Worm (Caenorhabditis elegans) whole organism, L1 larva: Measurements from ENCODE around the gene tbc-14.

Experiments used
- ama-1 ChIP-seq: fragments of 150-350 bp; optimal IDR thresholded peaks from 2 replicates; lab custom pipeline; 2014
- ceh-63 ChIP-seq: fragments of 200-800 bp; sonication (Bioruptor generic); optimal IDR thresholded peaks from 2 replicates; lab custom pipeline; 2018; ENCODE audit warnings: mild to moderate bottlenecking, missing genetic modification characterization, missing compliant biosample characterization
- efl-3 ChIP-seq: fragments of 200-800 bp; sonication (Bioruptor generic); optimal IDR thresholded peaks from 2 replicates; lab custom pipeline; 2018; ENCODE audit warnings: mild to moderate bottlenecking, missing genetic modification characterization, missing compliant biosample characterization
- irx-1 ChIP-seq: sonication (generic microtip); optimal IDR thresholded peaks from 2 replicates; lab custom pipeline; 2016; ENCODE audit warnings: missing genetic modification characterization, missing compliant biosample characterization
- lin-39 ChIP-seq: fragments of 150-350 bp; optimal IDR thresholded peaks from 2 replicates; lab custom pipeline; 2014; ENCODE audit warnings: missing biosample characterization, missing genetic modification reagents, missing genetic modification characterization
- mdl-1 ChIP-seq, 2 experiments: fragments of 150-350 bp; optimal IDR thresholded peaks; 2 replicates each; lab custom pipeline; 2014 to 2017; ENCODE audit warnings: missing biosample characterization in 2 of 2, missing genetic modification characterization in 2 of 2, inconsistent platforms in 1 of 2
- nhr-12 ChIP-seq: sonication (generic microtip); optimal IDR thresholded peaks from 2 replicates; lab custom pipeline; 2017; ENCODE audit warnings: missing biosample characterization, missing genetic modification characterization
- nhr-28 ChIP-seq: fragments of 150-350 bp; optimal IDR thresholded peaks from 2 replicates; lab custom pipeline; 2014; ENCODE audit warnings: missing biosample characterization, missing genetic modification characterization
- snpc-4 ChIP-seq: fragments of 150-350 bp; optimal IDR thresholded peaks from 2 replicates; lab custom pipeline; 2014; ENCODE audit warnings: missing biosample characterization, missing genetic modification characterization
- sup-37 ChIP-seq: fragments of 200-800 bp; sonication (Bioruptor generic); optimal IDR thresholded peaks from 2 replicates; lab custom pipeline; 2018; ENCODE audit warnings: mild to moderate bottlenecking, missing genetic modification characterization, missing compliant biosample characterization
- unc-62 ChIP-seq: fragments of 150-350 bp; optimal IDR thresholded peaks from 2 replicates; lab custom pipeline; 2014; ENCODE audit warnings: missing biosample characterization, missing genetic modification reagents, missing genetic modification characterization
- xbp-1 ChIP-seq: sonication (generic microtip); optimal IDR thresholded peaks from 2 replicates; lab custom pipeline; 2016; ENCODE audit warnings: missing genetic modification characterization, missing compliant biosample characterization
- ztf-11 ChIP-seq, 2 experiments: sonication (generic microtip); optimal IDR thresholded peaks; 2 replicates each; lab custom pipeline; 2016 to 2017; ENCODE audit warnings: missing genetic modification characterization in 2 of 2, missing biosample characterization in 1 of 2, missing compliant biosample characterization in 1 of 2
- ztf-4 ChIP-seq: fragments of 150-350 bp; optimal IDR thresholded peaks from 2 replicates; lab custom pipeline; 2014; ENCODE audit warnings: missing biosample characterization, missing genetic modification characterization

- no peak for TF ChIP-seq snpc-4
- TF ChIP-seq lin-39 (tag; lab: Kevin White, UChicago): no peak
- TF ChIP-seq ztf-11 (tag; optimal IDR thresholded peaks at IDR 0.05; lab: Kevin White, UChicago): no peak
- no peak for TF ChIP-seq irx-1
- TF ChIP-seq mdl-1 (tag; optimal IDR thresholded peaks at IDR 0.05; lab: Kevin White, UChicago): peak in 1 of 2 experiments; percentile 4
- TF ChIP-seq nhr-28 (tag; lab: Kevin White, UChicago): no peak
- TF ChIP-seq unc-62 (GFP tag; lab: Kevin White, UChicago): no peak
- no peak for TF ChIP-seq efl-3 (GFP tag; lab: Kevin White, UChicago)
- no peak for TF ChIP-seq sup-37 (GFP tag; lab: Kevin White, UChicago)
- TF ChIP-seq xbp-1 (tag; lab: Kevin White, UChicago): no peak
- TF ChIP-seq nhr-12 (tag; lab: Kevin White, UChicago): no peak
- TF ChIP-seq ceh-63 (GFP tag; lab: Kevin White, UChicago): no peak
- TF ChIP-seq ama-1 (lab: Kevin White, UChicago): no peak
- TF ChIP-seq ztf-4 (tag; lab: Kevin White, UChicago): no peak
These were observed 18.0 kb upstream of the tbc-14 start for ce11 chrII:13465381-13465838.
